Worm (Caenorhabditis elegans): ENCODE data around the gene T23B5.4.
A peak's percentile ranks its signal among the peaks of the same experiment; 100 is the strongest.

T23B5.4 gene

DNA sequence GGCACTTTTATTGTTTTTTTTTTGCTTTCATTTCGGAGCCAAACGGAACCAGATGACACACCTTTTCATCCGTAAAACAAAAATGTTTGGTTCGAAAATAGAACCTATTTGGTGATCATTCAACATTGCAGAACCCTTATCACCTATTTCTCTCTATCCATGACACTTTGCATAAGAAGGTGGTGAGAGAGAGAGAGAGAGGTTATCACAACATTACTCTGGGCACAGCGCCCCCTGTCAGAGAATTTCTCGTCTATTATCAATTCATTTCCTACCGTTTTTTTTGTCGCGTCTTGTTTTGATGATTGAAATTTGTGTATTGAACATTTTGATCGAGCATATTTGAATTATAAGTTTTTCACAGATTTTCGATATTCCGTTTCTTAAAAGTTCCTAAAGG is 25.4 kb downstream of the T23B5.4 start:
- TF ChIP-seq T22C8.4 (GFP tag; IDR thresholded peaks at IDR 0.05) (no peak), flt-1 (GFP tag; IDR thresholded peaks at IDR 0.05) (no peak), ztf-29 (GFP tag; IDR thresholded peaks at IDR 0.05) (no peak), tab-1 (GFP tag; IDR thresholded peaks at IDR 0.05) (no peak), ref-1 (GFP tag; conservative IDR thresholded peaks at IDR 0.05) (no peak), med-1 (GFP tag; optimal IDR thresholded peaks at IDR 0.05; ENCODE audit: insufficient read depth) (no peak), ztf-23 (GFP tag; IDR thresholded peaks at IDR 0.05) (no peak), cog-1 (tag; optimal IDR thresholded peaks at IDR 0.05) (no peak), klf-2 (GFP tag; conservative IDR thresholded peaks at IDR 0.05) (no peak)

DNA sequence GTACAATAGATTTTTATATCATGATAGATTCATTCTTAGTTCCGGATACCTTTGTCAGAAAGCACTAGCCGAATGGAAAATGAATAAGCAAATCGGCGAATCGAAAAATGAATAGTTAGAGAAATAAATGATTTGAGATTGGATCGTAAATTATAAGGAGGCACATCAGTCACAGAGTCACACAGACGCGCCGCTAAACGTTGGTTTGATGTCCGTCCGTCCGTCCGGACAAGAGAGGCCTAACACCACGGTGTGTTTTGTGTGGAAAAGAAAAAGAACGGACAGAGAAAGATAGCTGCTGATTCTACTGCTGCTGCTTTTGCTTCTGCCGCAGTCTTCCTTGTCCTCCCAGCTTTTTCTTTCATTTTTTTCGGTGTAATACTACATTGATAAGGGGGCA is 26.1 kb downstream of the T23B5.4 start:
- TF ChIP-seq tab-1 (GFP tag; IDR thresholded peaks at IDR 0.05) (no peak), cog-1 (tag; optimal IDR thresholded peaks at IDR 0.05) (no peak), klf-2 (GFP tag; conservative IDR thresholded peaks at IDR 0.05) (no peak), ztf-29 (GFP tag; IDR thresholded peaks at IDR 0.05) (no peak), flt-1 (GFP tag; IDR thresholded peaks at IDR 0.05) (no peak), ztf-23 (GFP tag; IDR thresholded peaks at IDR 0.05) (no peak), ref-1 (GFP tag; conservative IDR thresholded peaks at IDR 0.05) (no peak), T22C8.4 (GFP tag; IDR thresholded peaks at IDR 0.05) (no peak), med-1 (GFP tag; optimal IDR thresholded peaks at IDR 0.05; ENCODE audit: insufficient read depth) (no peak)

DNA sequence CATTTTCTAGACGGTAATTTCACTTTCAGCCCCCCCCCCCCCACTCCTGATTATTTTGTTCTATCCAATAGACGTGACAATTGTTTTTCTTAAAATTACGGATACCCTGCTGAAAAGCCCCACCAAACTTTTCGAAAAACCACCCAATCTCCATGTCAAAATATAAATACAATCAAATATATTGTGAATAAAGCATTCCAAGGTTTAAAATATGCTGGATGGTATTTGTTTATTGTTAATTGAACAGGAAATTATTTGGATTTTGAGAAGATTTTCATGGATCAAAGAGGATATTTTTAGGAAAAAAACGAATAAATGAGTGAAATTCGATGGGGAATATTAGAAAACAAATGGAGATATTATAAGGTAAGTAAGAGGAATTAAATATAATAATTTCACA is 29.0 kb downstream of the T23B5.4 start, which contains the start of gene C27D8.4:
Gene C27D8.4, plus strand, starts transcription at position 301 of the 400 bp plus-strand sequence.
- TF ChIP-seq ref-1 (GFP tag; conservative IDR thresholded peaks at IDR 0.05), result no peak
- no peak for TF ChIP-seq klf-2 (GFP tag; conservative IDR thresholded peaks at IDR 0.05)
- no peak for TF ChIP-seq ztf-23 (GFP tag; IDR thresholded peaks at IDR 0.05)
- TF ChIP-seq T22C8.4 (GFP tag; IDR thresholded peaks at IDR 0.05), result no peak
- TF ChIP-seq tab-1 (GFP tag; IDR thresholded peaks at IDR 0.05), result no peak
- TF ChIP-seq flt-1 (GFP tag; IDR thresholded peaks at IDR 0.05), result no peak

DNA sequence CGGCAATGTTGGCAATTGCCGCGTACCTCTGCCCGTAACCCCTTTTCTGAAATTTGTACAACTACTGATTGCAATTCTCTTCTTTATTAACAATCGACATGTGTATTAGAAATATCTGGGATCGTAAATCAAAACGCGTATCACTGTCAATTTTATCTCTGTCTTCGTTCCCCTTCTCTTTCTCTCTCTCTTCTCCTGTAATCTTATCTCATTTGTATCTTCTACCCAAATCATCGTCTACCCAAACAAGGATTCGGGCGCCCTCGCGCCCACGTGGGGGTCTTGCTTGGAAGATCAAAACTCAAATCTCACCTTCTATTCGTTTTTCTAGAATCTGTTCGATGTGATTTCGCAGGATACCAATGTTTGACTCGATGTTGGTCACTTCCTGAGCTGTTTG is 36.2 kb downstream of the T23B5.4 start, which contains the start of gene C27D8.2:
Gene C27D8.2, plus strand, starts transcription at position 222 of the 400 bp plus-strand sequence.
- TF ChIP-seq med-1 (GFP tag; optimal IDR thresholded peaks at IDR 0.05; ENCODE audit: insufficient read depth), result no peak
- no peak for TF ChIP-seq ztf-23 (GFP tag; IDR thresholded peaks at IDR 0.05)

DNA sequence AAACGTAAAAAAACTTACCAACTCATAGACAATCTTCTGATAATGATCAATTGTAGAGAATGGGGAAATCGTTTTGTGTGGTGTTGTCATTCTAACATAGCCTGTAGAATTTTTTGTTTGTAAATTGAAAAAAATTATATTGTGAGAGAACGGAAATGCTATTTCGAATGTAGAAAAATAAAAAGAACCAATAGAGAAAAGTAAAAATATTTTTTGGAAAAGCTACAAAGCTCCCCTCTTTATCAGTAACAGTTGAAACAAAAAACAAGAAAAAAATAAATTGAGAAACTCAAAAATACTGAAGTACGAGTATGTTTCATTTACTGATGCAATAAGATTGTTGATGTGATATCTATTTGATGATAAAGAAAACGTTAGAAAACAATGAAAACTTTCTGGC is 36.8 kb downstream of the T23B5.4 start, which contains the start of gene C27D8.3:
Gene C27D8.3, minus strand, starts transcription at position 101 of the 400 bp plus-strand sequence.
- TF ChIP-seq ztf-29 (GFP tag; IDR thresholded peaks at IDR 0.05) (no peak), T22C8.4 (GFP tag; IDR thresholded peaks at IDR 0.05) (no peak), flt-1 (GFP tag; IDR thresholded peaks at IDR 0.05) (no peak), klf-2 (GFP tag; conservative IDR thresholded peaks at IDR 0.05) (no peak), ref-1 (GFP tag; conservative IDR thresholded peaks at IDR 0.05) (no peak), cog-1 (tag; optimal IDR thresholded peaks at IDR 0.05) (no peak), tab-1 (GFP tag; IDR thresholded peaks at IDR 0.05) (no peak), med-1 (GFP tag; optimal IDR thresholded peaks at IDR 0.05; ENCODE audit: insufficient read depth) (no peak), ztf-23 (GFP tag; IDR thresholded peaks at IDR 0.05) (no peak)

DNA sequence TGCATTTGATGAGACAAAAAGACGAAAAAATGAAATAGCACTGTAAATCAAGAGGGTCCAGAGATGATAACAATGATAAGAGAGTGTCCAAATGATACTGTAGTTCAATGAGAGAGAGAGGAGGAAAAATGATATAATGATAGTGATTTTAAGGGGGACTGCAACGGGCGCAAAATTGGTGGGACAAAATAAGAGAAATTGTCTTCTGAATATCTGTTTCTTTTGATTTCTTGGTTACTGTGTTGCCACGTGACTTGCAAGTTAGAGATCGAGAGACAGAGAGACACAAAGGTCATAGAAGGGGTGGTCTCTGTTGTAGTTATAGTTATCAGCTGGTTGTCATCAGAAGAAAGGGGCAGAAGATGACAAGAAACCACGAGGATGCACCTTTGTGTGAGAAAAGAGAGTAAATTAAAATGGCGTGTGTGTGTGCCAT is 41.2 kb downstream of the T23B5.4 start:
- no peak for TF ChIP-seq tab-1 (GFP tag; IDR thresholded peaks at IDR 0.05)
- no peak for TF ChIP-seq ref-1 (GFP tag; conservative IDR thresholded peaks at IDR 0.05)
- no peak for TF ChIP-seq cog-1 (tag; optimal IDR thresholded peaks at IDR 0.05)
- no peak for TF ChIP-seq klf-2 (GFP tag; conservative IDR thresholded peaks at IDR 0.05)
- no peak for TF ChIP-seq T22C8.4 (GFP tag; IDR thresholded peaks at IDR 0.05)
- TF ChIP-seq flt-1 (GFP tag; IDR thresholded peaks at IDR 0.05), result no peak
- no peak for TF ChIP-seq med-1 (GFP tag; optimal IDR thresholded peaks at IDR 0.05; ENCODE audit: insufficient read depth)
- no peak for TF ChIP-seq ztf-29 (GFP tag; IDR thresholded peaks at IDR 0.05)
- no peak for TF ChIP-seq ztf-23 (GFP tag; IDR thresholded peaks at IDR 0.05)

DNA sequence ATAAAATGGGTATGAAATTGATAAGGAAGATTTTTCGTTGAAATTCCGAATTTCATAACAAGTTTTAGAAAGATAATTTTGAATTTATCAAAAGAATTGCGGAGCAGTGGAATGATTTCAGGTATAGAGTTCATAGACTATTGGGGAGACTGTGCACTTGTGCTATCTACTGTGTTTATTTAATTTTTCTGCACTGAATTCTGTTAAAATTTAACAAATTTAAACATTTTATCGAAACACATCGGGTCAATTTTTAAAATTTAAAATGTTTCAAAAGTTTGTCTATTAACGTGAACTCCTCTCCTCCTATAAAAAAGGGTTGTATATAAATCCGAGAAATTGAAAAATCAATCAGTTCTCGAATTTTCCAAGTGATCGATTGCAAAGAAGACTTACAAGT is 42.7 kb downstream of the T23B5.4 start, which contains the start of gene C27D8.1:
Gene C27D8.1, plus strand, starts transcription at position 301 of the 400 bp plus-strand sequence.
- TF ChIP-seq med-1 (GFP tag; optimal IDR thresholded peaks at IDR 0.05; ENCODE audit: insufficient read depth) (no peak), klf-2 (GFP tag; conservative IDR thresholded peaks at IDR 0.05) (no peak), ztf-23 (GFP tag; IDR thresholded peaks at IDR 0.05) (no peak), T22C8.4 (GFP tag; IDR thresholded peaks at IDR 0.05) (no peak), flt-1 (GFP tag; IDR thresholded peaks at IDR 0.05) (no peak), ztf-29 (GFP tag; IDR thresholded peaks at IDR 0.05) (no peak), tab-1 (GFP tag; IDR thresholded peaks at IDR 0.05) (no peak), ref-1 (GFP tag; conservative IDR thresholded peaks at IDR 0.05) (no peak), cog-1 (tag; optimal IDR thresholded peaks at IDR 0.05) (no peak)

DNA sequence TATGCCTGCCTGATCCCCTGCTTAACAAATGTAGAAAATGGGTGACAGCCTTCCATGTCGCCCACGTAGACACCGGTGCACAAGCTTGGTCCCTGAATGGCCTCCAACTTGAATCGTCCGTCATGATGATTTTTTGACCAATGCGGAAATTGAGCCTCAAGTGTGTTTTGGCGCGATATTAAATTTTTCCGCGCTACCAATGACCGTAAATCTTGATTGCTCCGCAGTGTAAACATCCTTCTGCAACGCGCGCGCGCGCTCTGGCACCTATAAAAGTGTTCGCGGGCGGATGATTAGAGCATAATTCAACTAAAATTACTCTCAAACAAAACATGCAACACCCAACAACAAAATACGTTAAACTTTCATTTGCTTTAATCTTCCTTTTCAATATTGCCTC is 44.9 kb downstream of the T23B5.4 start, which contains the start of gene idpp-7:
Gene idpp-7, plus strand, starts transcription at position 301 of the 400 bp plus-strand sequence.
- TF ChIP-seq cog-1 (tag; optimal IDR thresholded peaks at IDR 0.05) (no peak), flt-1 (GFP tag; IDR thresholded peaks at IDR 0.05) (no peak), T22C8.4 (GFP tag; IDR thresholded peaks at IDR 0.05) (no peak), ztf-23 (GFP tag; IDR thresholded peaks at IDR 0.05) (no peak), klf-2 (GFP tag; conservative IDR thresholded peaks at IDR 0.05) (no peak), tab-1 (GFP tag; IDR thresholded peaks at IDR 0.05) (no peak), med-1 (GFP tag; optimal IDR thresholded peaks at IDR 0.05; ENCODE audit: insufficient read depth) (no peak), ztf-29 (GFP tag; IDR thresholded peaks at IDR 0.05) (no peak), ref-1 (GFP tag; conservative IDR thresholded peaks at IDR 0.05) (no peak)

DNA sequence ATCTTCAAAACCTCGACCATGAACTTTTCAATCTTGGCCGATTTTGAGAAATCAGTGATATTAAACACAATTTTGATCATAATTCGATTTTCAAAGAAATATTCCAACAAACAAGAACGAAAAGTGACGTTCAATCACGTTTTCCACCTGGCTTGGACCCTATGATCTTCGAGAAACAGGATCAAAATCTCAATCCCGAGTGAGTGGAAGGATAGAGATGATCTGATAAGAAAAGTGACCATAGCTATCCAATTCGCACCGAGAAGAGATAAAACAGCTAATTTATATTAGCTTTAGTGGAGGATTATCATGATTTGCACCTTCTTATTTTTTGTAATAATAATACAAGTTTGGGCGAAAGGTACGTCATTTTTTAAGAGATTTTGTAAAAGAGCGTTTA is 46.3 kb downstream of the T23B5.4 start, which contains the start of gene T23F6.2:
Gene T23F6.2, plus strand, starts transcription at position 251 of the 400 bp plus-strand sequence.
- TF ChIP-seq med-1 (GFP tag; optimal IDR thresholded peaks at IDR 0.05; ENCODE audit: insufficient read depth) (no peak), ztf-29 (GFP tag; IDR thresholded peaks at IDR 0.05) (no peak), T22C8.4 (GFP tag; IDR thresholded peaks at IDR 0.05) (no peak), ref-1 (GFP tag; conservative IDR thresholded peaks at IDR 0.05) (no peak), tab-1 (GFP tag; IDR thresholded peaks at IDR 0.05) (no peak), klf-2 (GFP tag; conservative IDR thresholded peaks at IDR 0.05) (no peak)

DNA sequence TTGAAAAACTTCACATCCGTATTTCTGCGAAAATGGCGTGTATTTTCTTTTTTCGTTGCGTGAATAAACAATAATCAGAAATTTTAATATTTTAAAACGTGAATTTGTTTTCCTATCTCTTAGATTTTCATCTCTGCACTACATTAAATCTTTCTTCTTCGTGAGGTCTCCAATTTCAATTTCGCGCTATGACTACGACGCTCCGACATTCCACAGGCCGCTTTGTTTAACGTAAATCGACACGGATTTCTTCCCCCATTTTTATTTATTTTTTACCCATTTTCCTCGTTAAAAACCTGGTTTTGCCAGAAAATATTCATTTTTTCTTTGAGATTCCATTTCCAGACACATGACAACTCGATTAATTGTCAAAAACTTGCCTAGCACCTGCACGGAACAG is 49.8 kb downstream of the T23B5.4 start, which contains the start of the genes T23F6.3 and rbd-1:
Gene T23F6.3, minus strand, starts transcription at position 120 of the 400 bp plus-strand sequence.
Gene rbd-1, plus strand, starts transcription at position 346 of the 400 bp plus-strand sequence.
- TF ChIP-seq ref-1 (GFP tag; conservative IDR thresholded peaks at IDR 0.05) (no peak), ztf-29 (GFP tag; IDR thresholded peaks at IDR 0.05) (no peak), tab-1 (GFP tag; IDR thresholded peaks at IDR 0.05) (no peak), ztf-23 (GFP tag; IDR thresholded peaks at IDR 0.05) (peak; percentile 65; the same call in 1 of the 2 replicates), T22C8.4 (GFP tag; IDR thresholded peaks at IDR 0.05) (no peak), klf-2 (GFP tag; conservative IDR thresholded peaks at IDR 0.05) (0 out of 2 replicates have a peak, but pooled peaks have one; percentile 10), cog-1 (tag; optimal IDR thresholded peaks at IDR 0.05) (peak; percentile 38)
